Worm (Caenorhabditis elegans) whole organism, L4 larva: ENCODE data around the gene oac-54.
A peak's percentile ranks its signal among the peaks of the same experiment; 100 is the strongest.

ENCODE experiments used
- F10B5.3 ChIP-seq: sonication (generic microtip); optimal IDR thresholded peaks from 2 replicates; lab custom pipeline; 2016; ENCODE audit warnings: mild to moderate bottlenecking, missing genetic modification characterization, missing compliant biosample characterization
- T20F7.1 ChIP-seq: fragments of 200-800 bp; sonication (Bioruptor generic); optimal IDR thresholded peaks from 2 replicates; lab custom pipeline; 2018; ENCODE audit warnings: mild to moderate bottlenecking, missing genetic modification characterization, missing compliant biosample characterization
- Y105C5A.15 ChIP-seq: fragments of 200-800 bp; sonication (Bioruptor generic); IDR thresholded peaks from 2 replicates; pipeline ENCODE4 v1.3.6; 2022; ENCODE audit warnings: missing genetic modification characterization, missing compliant biosample characterization
- aha-1 ChIP-seq: fragments of 150-350 bp; peaks from one replicate; lab custom pipeline; 2014; ENCODE audit warnings: missing biosample characterization, missing genetic modification characterization
- aly-2 ChIP-seq: sonication (generic microtip); optimal IDR thresholded peaks from 2 replicates; lab custom pipeline; 2018; ENCODE audit warnings: missing biosample characterization, missing genetic modification characterization
- ama-1 ChIP-seq: fragments of 150-350 bp; optimal IDR thresholded peaks from 2 replicates; lab custom pipeline; 2014; ENCODE audit warnings: inconsistent platforms, mixed read lengths
- ceh-82 ChIP-seq: sonication (generic microtip); optimal IDR thresholded peaks from 2 replicates; lab custom pipeline; 2017; ENCODE audit warnings: missing biosample characterization, missing genetic modification characterization
- ces-1 ChIP-seq: fragments of 150-350 bp; sonication (generic microtip); optimal IDR thresholded peaks from 4 replicates; lab custom pipeline; 2014; ENCODE audit warnings: missing biosample characterization, missing genetic modification reagents, missing genetic modification characterization
- cey-2 ChIP-seq: sonication (generic microtip); optimal IDR thresholded peaks from 3 replicates; lab custom pipeline; 2017; ENCODE audit warnings: missing genetic modification characterization, mild to moderate bottlenecking, missing compliant biosample characterization, antibody characterized with exemption, borderline replicate concordance; ENCODE audit not compliant: insufficient read depth
- ctbp-1 ChIP-seq: fragments of 200-800 bp; sonication (Bioruptor generic); IDR thresholded peaks from 2 replicates; pipeline ENCODE4 v1.3.6; 2022; ENCODE audit warnings: missing genetic modification reagents, missing genetic modification characterization, missing compliant biosample characterization
- daf-8 ChIP-seq: fragments of 200-800 bp; sonication (Bioruptor generic); IDR thresholded peaks from 2 replicates; pipeline ENCODE4 v1.3.6; 2022; ENCODE audit warnings: missing genetic modification characterization, missing compliant biosample characterization
- dmd-6 ChIP-seq: fragments of 200-800 bp; sonication (Bioruptor generic); IDR thresholded peaks from 2 replicates; pipeline ENCODE4 v1.3.6; 2022; ENCODE audit warnings: missing genetic modification reagents, missing genetic modification characterization, missing compliant biosample characterization
- dmd-9 ChIP-seq: fragments of 200-800 bp; sonication (Bioruptor generic); IDR thresholded peaks from 2 replicates; pipeline ENCODE4 v1.3.6; 2022; ENCODE audit warnings: missing genetic modification reagents, missing genetic modification characterization, missing compliant biosample characterization
- dpl-1 ChIP-seq: fragments of 150-350 bp; optimal IDR thresholded peaks from 2 replicates; lab custom pipeline; 2014; ENCODE audit warnings: missing biosample characterization, missing genetic modification reagents, missing genetic modification characterization
- dve-1 ChIP-seq: sonication (generic microtip); optimal IDR thresholded peaks from 2 replicates; lab custom pipeline; 2017; ENCODE audit warnings: antibody characterized with exemption, mild to moderate bottlenecking, missing genetic modification characterization, missing compliant biosample characterization; ENCODE audit not compliant: insufficient read depth
- egl-27 ChIP-seq: sonication (generic microtip); optimal IDR thresholded peaks from 3 replicates; lab custom pipeline; 2017; ENCODE audit warnings: missing biosample characterization, missing genetic modification reagents, missing genetic modification characterization
- egl-43 ChIP-seq: fragments of 200-800 bp; sonication (Bioruptor generic); IDR thresholded peaks from 2 replicates; pipeline ENCODE4 v1.3.6; 2022; ENCODE audit warnings: missing genetic modification reagents, missing genetic modification characterization, missing compliant biosample characterization
- hif-1 ChIP-seq, 2 experiments: sonication (generic microtip); optimal IDR thresholded peaks; 2 replicates each; lab custom pipeline; 2016 to 2017; ENCODE audit warnings: missing compliant biosample characterization in 2 of 2, missing genetic modification characterization in 2 of 2, missing genetic modification reagents in 2 of 2, missing genotype in 2 of 2, mild to moderate bottlenecking in 1 of 2
- hlh-11 ChIP-seq: fragments of 200-800 bp; sonication (Bioruptor generic); optimal IDR thresholded peaks from 2 replicates; lab custom pipeline; 2018; ENCODE audit warnings: mild to moderate bottlenecking, missing genetic modification characterization, missing compliant biosample characterization
- lin-13 ChIP-seq: fragments of 150-350 bp; optimal IDR thresholded peaks from 2 replicates; lab custom pipeline; 2014; ENCODE audit warnings: missing biosample characterization, missing genetic modification reagents, missing genetic modification characterization
- lir-3 ChIP-seq: sonication (generic microtip); optimal IDR thresholded peaks from 2 replicates; lab custom pipeline; 2016; ENCODE audit warnings: mild to moderate bottlenecking, missing genetic modification characterization, missing compliant biosample characterization
- lsy-2 ChIP-seq, 2 experiments: fragments of 150-350 bp in 1 of 2; sonication (generic microtip) in 1 of 2; optimal IDR thresholded peaks; 2 replicates each; lab custom pipeline; 2014 to 2017; ENCODE audit warnings: missing biosample characterization in 2 of 2, missing genetic modification characterization in 2 of 2
- madf-5 ChIP-seq, 2 experiments: fragments of 200-800 bp; sonication (Bioruptor generic); IDR thresholded peaks; 2 replicates each; pipeline ENCODE4 v1.3.6; 2022; ENCODE audit warnings: missing compliant biosample characterization in 2 of 2, missing genetic modification characterization in 2 of 2
- mdl-1 ChIP-seq, 2 experiments: fragments of 150-350 bp in 1 of 2; sonication (generic microtip) in 1 of 2; optimal IDR thresholded peaks; 2 replicates each; lab custom pipeline; 2014 to 2017; ENCODE audit warnings: missing biosample characterization in 2 of 2, missing genetic modification characterization in 2 of 2
- mes-2 ChIP-seq: sonication (generic microtip); optimal IDR thresholded peaks from 2 replicates; lab custom pipeline; 2016; ENCODE audit warnings: missing genotype, mild to moderate bottlenecking, missing genetic modification characterization, missing compliant biosample characterization; ENCODE audit not compliant: poor library complexity, severe bottlenecking
- nhr-102 ChIP-seq: sonication (generic microtip); optimal IDR thresholded peaks from 2 replicates; lab custom pipeline; 2016; ENCODE audit warnings: mild to moderate bottlenecking, missing genetic modification characterization, moderate library complexity, missing compliant biosample characterization
- nhr-11 ChIP-seq: fragments of 150-350 bp; optimal IDR thresholded peaks from 2 replicates; lab custom pipeline; 2014; ENCODE audit warnings: missing biosample characterization, missing genetic modification characterization
- nhr-111 ChIP-seq: fragments of 200-800 bp; sonication (Bioruptor generic); optimal IDR thresholded peaks from 2 replicates; lab custom pipeline; 2018; ENCODE audit warnings: mild to moderate bottlenecking, missing genetic modification characterization, missing compliant biosample characterization
- nhr-237 ChIP-seq: sonication (generic microtip); optimal IDR thresholded peaks from 2 replicates; lab custom pipeline; 2017; ENCODE audit warnings: missing biosample characterization, missing genetic modification characterization
- nhr-25 ChIP-seq: sonication (generic microtip); optimal IDR thresholded peaks from 2 replicates; lab custom pipeline; 2017; ENCODE audit warnings: missing genetic modification characterization, mild to moderate bottlenecking, missing compliant biosample characterization, antibody characterized with exemption, moderate library complexity, borderline replicate concordance; ENCODE audit not compliant: insufficient read depth
- nhr-28 ChIP-seq: fragments of 150-350 bp; optimal IDR thresholded peaks from 2 replicates; lab custom pipeline; 2014; ENCODE audit warnings: missing biosample characterization, missing genetic modification characterization
- nhr-41 ChIP-seq: fragments of 200-800 bp; sonication (Bioruptor generic); IDR thresholded peaks from 2 replicates; pipeline ENCODE4 v1.3.6; 2022; ENCODE audit warnings: missing genetic modification reagents, missing genetic modification characterization, missing compliant biosample characterization
- nhr-42 ChIP-seq: fragments of 200-800 bp; sonication (Bioruptor generic); IDR thresholded peaks from 2 replicates; pipeline ENCODE4 v1.3.6; 2022; ENCODE audit warnings: missing genetic modification characterization, missing compliant biosample characterization
- nhr-48 ChIP-seq: sonication (generic microtip); optimal IDR thresholded peaks from 2 replicates; lab custom pipeline; 2016; ENCODE audit warnings: mild to moderate bottlenecking, missing genetic modification characterization, missing compliant biosample characterization
- pha-4 ChIP-seq, 2 experiments: fragments of 150-350 bp in 1 of 2; fragments of 200-800 bp in 1 of 2; sonication (Bioruptor generic) in 1 of 2; IDR thresholded peaks in 1 of 2; optimal IDR thresholded peaks in 1 of 2; 2 replicates each; pipeline versions ENCODE4 v1.3.6 to Lab custom; 2014 to 2022; ENCODE audit warnings: missing genetic modification characterization in 2 of 2, missing genetic modification reagents in 2 of 2, missing biosample characterization in 1 of 2, missing compliant biosample characterization in 1 of 2
- php-3 ChIP-seq: fragments of 200-800 bp; sonication (Bioruptor generic); IDR thresholded peaks from 2 replicates; pipeline ENCODE4 v1.3.6; 2022; ENCODE audit warnings: missing genetic modification reagents, missing genetic modification characterization, missing compliant biosample characterization
- pqm-1 ChIP-seq: sonication (generic microtip); optimal IDR thresholded peaks from 2 replicates; lab custom pipeline; 2017; ENCODE audit warnings: missing biosample characterization, missing genetic modification characterization
- sdz-12 ChIP-seq: fragments of 200-800 bp; sonication (Bioruptor generic); optimal IDR thresholded peaks from 2 replicates; lab custom pipeline; 2018; ENCODE audit warnings: mild to moderate bottlenecking, missing genetic modification characterization, missing compliant biosample characterization
- set-16 ChIP-seq: fragments of 200-800 bp; sonication (Bioruptor generic); IDR thresholded peaks from 2 replicates; pipeline ENCODE4 v1.3.6; 2022; ENCODE audit warnings: missing genetic modification reagents, missing genetic modification characterization, missing compliant biosample characterization
- skn-1 ChIP-seq: fragments of 150-350 bp; optimal IDR thresholded peaks from 2 replicates; lab custom pipeline; 2014; ENCODE audit warnings: missing biosample characterization, missing genetic modification characterization
- snpc-4 ChIP-seq: fragments of 150-350 bp; optimal IDR thresholded peaks from 2 replicates; lab custom pipeline; 2014; ENCODE audit warnings: missing biosample characterization, missing genetic modification characterization
- spr-1 ChIP-seq: sonication (generic microtip); optimal IDR thresholded peaks from 2 replicates; lab custom pipeline; 2016; ENCODE audit warnings: mild to moderate bottlenecking, missing genetic modification characterization, missing compliant biosample characterization
- spr-3 ChIP-seq: fragments of 200-800 bp; sonication (Bioruptor generic); optimal IDR thresholded peaks from 2 replicates; lab custom pipeline; 2018; ENCODE audit warnings: mild to moderate bottlenecking, missing genetic modification characterization, missing compliant biosample characterization
- tag-97 ChIP-seq: fragments of 200-800 bp; sonication (Bioruptor generic); IDR thresholded peaks from 2 replicates; pipeline ENCODE4 v1.3.6; 2022; ENCODE audit warnings: missing genetic modification characterization, missing compliant biosample characterization
- tra-1 ChIP-seq: fragments of 200-800 bp; sonication (Bioruptor generic); IDR thresholded peaks from 2 replicates; pipeline ENCODE4 v1.3.6; 2022; ENCODE audit warnings: missing genetic modification reagents, missing genetic modification characterization, missing compliant biosample characterization
- unc-130 ChIP-seq: sonication (generic microtip); optimal IDR thresholded peaks from 2 replicates; lab custom pipeline; 2016; ENCODE audit warnings: missing genetic modification reagents, missing genetic modification characterization, missing compliant biosample characterization
- vab-7 ChIP-seq: fragments of 200-800 bp; sonication (Bioruptor generic); IDR thresholded peaks from 2 replicates; pipeline ENCODE4 v1.3.6; 2022; ENCODE audit warnings: missing genetic modification reagents, missing genetic modification characterization, missing compliant biosample characterization
- zag-1 ChIP-seq: fragments of 150-350 bp; optimal IDR thresholded peaks from 2 replicates; lab custom pipeline; 2014; ENCODE audit warnings: missing biosample characterization, missing genetic modification characterization
- zip-11 ChIP-seq: fragments of 200-800 bp; sonication (Bioruptor generic); IDR thresholded peaks from 2 replicates; pipeline ENCODE4 v1.3.6; 2022; ENCODE audit warnings: missing genetic modification characterization, missing compliant biosample characterization
- zip-2 ChIP-seq: fragments of 150-350 bp; optimal IDR thresholded peaks from 2 replicates; lab custom pipeline; 2014; ENCODE audit warnings: missing biosample characterization, missing genetic modification characterization

The oac-54 gene

ce11 chrII:9158029-9158428, at the start of gene oac-54:
oac-54 (plus strand) TSS chrII:9158111.
- TF ChIP-seq hif-1 (tag; optimal IDR thresholded peaks at IDR 0.05; lab: Kevin White, UChicago) (peak; percentile 4 to 65), nhr-48 (tag; lab: Kevin White, UChicago) (no peak), dmd-6 (GFP tag; lab: Robert Waterston, UW) (peak; percentile 39), aha-1 (peak; percentile 95)
- TF ChIP-seq, all 104 proteins: peak for 3

- TF ChIP-seq aly-2 (tag; lab: Kevin White, UChicago): no peak
- no peak for TF ChIP-seq vab-7
- TF ChIP-seq snpc-4 (tag; lab: Kevin White, UChicago): no peak
- no peak for TF ChIP-seq F10B5.3
- no peak for TF ChIP-seq nhr-11 (tag; lab: Kevin White, UChicago)
- no peak for TF ChIP-seq zip-11 (GFP tag; lab: Robert Waterston, UW)
- TF ChIP-seq tag-97: no peak
- TF ChIP-seq lir-3: no peak
- TF ChIP-seq pqm-1 (tag; lab: Kevin White, UChicago): no peak
- TF ChIP-seq spr-3 (GFP tag; lab: Kevin White, UChicago): no peak
- TF ChIP-seq tra-1 (GFP tag; lab: Robert Waterston, UW): no peak
- TF ChIP-seq nhr-41 (GFP tag; lab: Robert Waterston, UW): no peak
- no peak for TF ChIP-seq nhr-42 (GFP tag; lab: Robert Waterston, UW)
- TF ChIP-seq daf-8 (GFP tag; lab: Robert Waterston, UW): no peak
- TF ChIP-seq spr-1 (tag; lab: Kevin White, UChicago): no peak
- no peak for TF ChIP-seq cey-2
- TF ChIP-seq dve-1 (tag; lab: Kevin White, UChicago): no peak
- no peak for TF ChIP-seq egl-43
- TF ChIP-seq nhr-237 (tag; lab: Kevin White, UChicago): no peak
- no peak for TF ChIP-seq madf-5 (GFP tag; IDR thresholded peaks at IDR 0.05; lab: Robert Waterston, UW)
- TF ChIP-seq pha-4 (GFP tag; IDR thresholded peaks at IDR 0.05; lab: Robert Waterston, UW): no peak
- no peak for TF ChIP-seq pha-4 (tag; optimal IDR thresholded peaks at IDR 0.05; lab: Kevin White, UChicago)
- TF ChIP-seq ceh-82 (tag; lab: Kevin White, UChicago): no peak
- TF ChIP-seq mes-2: peak; percentile 7
- TF ChIP-seq ces-1 (GFP tag; lab: Kevin White, UChicago): no peak
- no peak for TF ChIP-seq mdl-1 (tag; optimal IDR thresholded peaks at IDR 0.05; lab: Kevin White, UChicago)
- TF ChIP-seq zip-2 (tag; lab: Kevin White, UChicago): no peak
- TF ChIP-seq nhr-28 (tag; lab: Kevin White, UChicago): no peak
- TF ChIP-seq nhr-111 (GFP tag; lab: Kevin White, UChicago): no peak
- no peak for TF ChIP-seq skn-1
- TF ChIP-seq nhr-102 (tag; lab: Kevin White, UChicago): no peak
- TF ChIP-seq set-16 (GFP tag; lab: Robert Waterston, UW): no peak
- no peak for TF ChIP-seq ama-1 (lab: Kevin White, UChicago)
- no peak for TF ChIP-seq nhr-25 (tag; lab: Kevin White, UChicago)
- TF ChIP-seq hlh-11 (tag; lab: Kevin White, UChicago): no peak
- TF ChIP-seq lin-13 (GFP tag; lab: Kevin White, UChicago): no peak
- peak; percentile 74 for TF ChIP-seq dpl-1 (GFP tag; lab: Kevin White, UChicago)
- TF ChIP-seq php-3 (GFP tag; lab: Robert Waterston, UW): no peak
- peak in 1 of 2 experiments; percentile 36 for TF ChIP-seq lsy-2 (tag; optimal IDR thresholded peaks at IDR 0.05; lab: Kevin White, UChicago)
- no peak for TF ChIP-seq unc-130 (GFP tag; lab: Kevin White, UChicago)
- TF ChIP-seq egl-27 (tag; lab: Kevin White, UChicago): no peak
- TF ChIP-seq zag-1 (tag; lab: Kevin White, UChicago): no peak
- no peak for TF ChIP-seq Y105C5A.15 (GFP tag; lab: Robert Waterston, UW)
- peak; percentile 51 for TF ChIP-seq T20F7.1 (GFP tag; lab: Kevin White, UChicago)
- TF ChIP-seq dmd-9 (GFP tag; lab: Robert Waterston, UW): no peak
- TF ChIP-seq ctbp-1 (GFP tag; lab: Robert Waterston, UW): no peak
- no peak for TF ChIP-seq sdz-12 (GFP tag; lab: Kevin White, UChicago)
These were observed 49.5 kb upstream of the oac-54 start, which contains the start of gene dnj-23 for ce11 chrII:9108443-9108842. dnj-23 (minus strand) TSS chrII:9108600.
